Worm (Caenorhabditis elegans): ENCODE results near the gene lpr-3.

ce11 chrX:11032412-11032811 lies 24.8 kb upstream of the lpr-3 start:
- TF ChIP-seq cog-1 (tag; optimal IDR thresholded peaks at IDR 0.05), result no peak
- TF ChIP-seq ztf-23 (GFP tag; IDR thresholded peaks at IDR 0.05), result no peak
- TF ChIP-seq ztf-29 (GFP tag; IDR thresholded peaks at IDR 0.05), result no peak
- no peak for TF ChIP-seq tab-1 (GFP tag; IDR thresholded peaks at IDR 0.05)
- no peak for TF ChIP-seq flt-1 (GFP tag; IDR thresholded peaks at IDR 0.05)
- no peak for TF ChIP-seq T22C8.4 (GFP tag; IDR thresholded peaks at IDR 0.05)
- no peak for TF ChIP-seq med-1 (GFP tag; optimal IDR thresholded peaks at IDR 0.05; ENCODE audit: insufficient read depth)
- no peak for TF ChIP-seq ref-1 (GFP tag; conservative IDR thresholded peaks at IDR 0.05)
